Worm (Caenorhabditis elegans): ENCODE measurements around the gene ecps-1.
A peak's percentile ranks its signal among the peaks of the same experiment; 100 is the strongest.
"Not testable (repeated sequence)": the region's sequence is repeated elsewhere in the genome, so short reads cannot be mapped to it uniquely, and the experiment has no call there.

ecps-1 gene

DNA sequence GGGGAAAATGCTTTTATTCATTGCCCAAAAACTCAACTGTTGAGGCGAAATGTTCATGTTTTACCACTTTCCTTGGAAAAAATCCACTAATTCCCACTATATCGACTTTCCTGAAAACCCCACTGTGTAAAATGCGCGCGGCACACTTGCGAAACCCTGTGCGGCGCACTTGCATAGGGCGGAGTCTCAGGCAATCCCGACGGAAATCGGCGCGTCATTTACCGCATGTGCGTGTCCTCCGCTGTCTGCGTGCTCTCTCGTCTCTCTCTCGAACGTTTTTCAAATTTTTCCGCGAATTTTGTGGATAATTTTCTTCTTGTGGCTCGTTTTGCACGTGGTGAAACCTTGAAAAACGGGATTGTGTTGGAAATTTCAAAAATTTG lies 804 bp upstream of the ecps-1 start, which contains the start of gene atx-2:
atx-2 (plus strand) TSS at position 226 of the 383 bp plus-strand sequence.
- peak; percentile 96 for TF ChIP-seq B0310.2 (tag; optimal IDR thresholded peaks at IDR 0.05)
- peak; percentile 95 for TF ChIP-seq tra-4 (tag; optimal IDR thresholded peaks at IDR 0.05)
- peak; percentile 88 for TF ChIP-seq hmbx-1 (tag; optimal IDR thresholded peaks at IDR 0.05)
- peak; percentile 92 for TF ChIP-seq hnd-1 (tag; optimal IDR thresholded peaks at IDR 0.05)
- TF ChIP-seq tbx-37 (GFP tag; conservative IDR thresholded peaks at IDR 0.05): peak; percentile 98
- peak; percentile 97 for TF ChIP-seq ceh-36 (tag; optimal IDR thresholded peaks at IDR 0.05)
- no peak for TF ChIP-seq ama-1 (optimal IDR thresholded peaks at IDR 0.05)
- peak; percentile 98 for TF ChIP-seq pes-1 (GFP tag; IDR thresholded peaks at IDR 0.05)
- peak; percentile 99 for TF ChIP-seq hmg-4 (GFP tag; optimal IDR thresholded peaks at IDR 0.05)
- TF ChIP-seq tbx-11 (GFP tag; IDR thresholded peaks at IDR 0.05): peak; percentile 97
- TF ChIP-seq ceh-13 (GFP tag; optimal IDR thresholded peaks at IDR 0.05): peak; percentile 97
- peak; percentile 99 for TF ChIP-seq sea-1 (GFP tag; conservative IDR thresholded peaks at IDR 0.05)
- peak; percentile 95 for TF ChIP-seq aly-1 (tag; optimal IDR thresholded peaks at IDR 0.05)
- peak; percentile 95 for TF ChIP-seq scrt-1 (GFP tag; IDR thresholded peaks at IDR 0.05)
- TF ChIP-seq F13C5.2 (tag; optimal IDR thresholded peaks at IDR 0.05): peak; percentile 99
- peak; percentile 91 for TF ChIP-seq ets-7 (tag; optimal IDR thresholded peaks at IDR 0.05)
- peak; percentile 95 for TF ChIP-seq flt-1 (GFP tag; IDR thresholded peaks at IDR 0.05)

DNA sequence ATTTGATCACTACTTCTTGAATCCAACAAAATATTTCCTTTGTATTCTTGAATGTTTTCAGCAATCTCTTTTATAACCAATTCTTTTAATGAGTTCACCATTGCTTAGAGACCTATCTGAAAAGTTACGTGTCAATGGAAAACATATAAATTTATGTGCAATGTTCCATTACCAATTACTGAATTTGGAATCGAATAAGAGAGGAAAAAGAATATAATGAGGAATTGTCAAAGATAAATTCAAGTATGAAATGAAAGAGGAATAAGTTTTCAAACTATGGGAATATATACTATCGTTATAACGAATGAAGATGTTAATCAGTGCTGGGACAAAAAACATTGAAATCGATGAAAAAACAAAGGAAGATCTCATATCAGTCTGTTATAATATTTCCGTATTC lies 9.3 kb downstream of the ecps-1 start, which contains the start of gene H04D03.4:
H04D03.4 (minus strand) TSS at position 101 of the 400 bp plus-strand sequence.
- TF ChIP-seq sea-1 (GFP tag; conservative IDR thresholded peaks at IDR 0.05) (no peak), hmbx-1 (tag; optimal IDR thresholded peaks at IDR 0.05) (no peak), pes-1 (GFP tag; IDR thresholded peaks at IDR 0.05) (no peak), flt-1 (GFP tag; IDR thresholded peaks at IDR 0.05) (no peak), scrt-1 (GFP tag; IDR thresholded peaks at IDR 0.05) (no peak), ceh-13 (GFP tag; optimal IDR thresholded peaks at IDR 0.05) (no peak)

DNA sequence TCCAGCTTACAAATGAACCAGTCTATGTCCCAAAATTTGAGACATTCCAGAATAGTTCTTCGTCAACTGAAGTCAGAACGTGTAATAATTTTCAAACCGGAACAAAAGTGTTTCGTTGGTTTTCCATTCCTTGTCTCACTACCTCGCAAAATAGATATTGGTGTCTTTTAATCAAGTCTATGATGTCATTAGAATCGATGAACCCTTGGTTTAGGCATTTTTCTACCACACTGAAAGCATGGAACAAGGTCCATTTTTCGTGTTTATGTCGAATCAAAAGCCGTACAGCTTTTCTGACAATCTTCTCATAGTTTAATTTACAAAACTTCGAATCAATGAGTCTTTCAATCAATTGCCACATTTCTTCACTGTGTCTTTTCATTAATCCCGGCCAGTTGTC lies 13.6 kb downstream of the ecps-1 start, which contains the start of gene H04D03.7:
H04D03.7 (minus strand) TSS at position 101 of the 400 bp plus-strand sequence.
- no peak for TF ChIP-seq ama-1 (optimal IDR thresholded peaks at IDR 0.05)
- no peak for TF ChIP-seq flt-1 (GFP tag; IDR thresholded peaks at IDR 0.05)
- no peak for TF ChIP-seq pes-1 (GFP tag; IDR thresholded peaks at IDR 0.05)
- TF ChIP-seq scrt-1 (GFP tag; IDR thresholded peaks at IDR 0.05): no peak
- TF ChIP-seq sea-1 (GFP tag; conservative IDR thresholded peaks at IDR 0.05): no peak
- TF ChIP-seq tra-4 (tag; optimal IDR thresholded peaks at IDR 0.05): no peak

DNA sequence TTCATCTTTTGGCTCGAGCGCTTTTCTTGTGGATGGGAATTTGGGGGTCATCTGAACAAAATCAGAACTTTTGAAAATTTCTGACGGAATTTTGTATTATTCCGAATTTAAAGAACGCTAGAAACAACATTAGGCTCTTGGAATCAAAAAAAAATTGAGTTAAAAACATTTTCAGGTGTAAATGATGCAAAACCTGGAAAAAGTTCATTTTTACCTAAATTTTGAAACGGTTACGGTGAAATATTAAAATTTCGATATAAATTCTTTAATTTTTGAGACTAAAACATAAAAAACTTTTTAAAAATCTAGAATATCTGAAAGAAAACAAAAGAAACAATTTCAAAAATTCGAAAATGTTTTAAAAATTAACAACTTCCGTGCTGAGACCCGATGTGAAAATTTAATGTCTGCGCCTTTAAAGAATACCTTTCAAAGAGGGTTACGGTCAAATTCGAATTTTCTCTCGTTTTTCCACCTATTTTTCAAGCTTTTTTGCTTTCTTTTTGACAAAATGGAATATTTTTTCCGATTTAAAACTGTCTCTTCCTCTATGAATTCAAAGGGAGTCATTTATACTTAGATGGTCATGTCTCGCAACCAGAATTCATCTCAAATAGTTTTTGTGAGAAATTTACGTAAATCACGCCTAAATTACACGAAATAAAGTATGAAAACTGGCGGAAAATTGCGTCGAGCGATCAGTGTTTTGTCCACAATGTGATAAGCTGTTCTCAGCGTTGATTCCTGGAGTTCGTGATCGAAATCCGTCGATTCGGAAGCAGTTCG lies 17.8 kb downstream of the ecps-1 start, which contains the start of the genes H04D03.2 and ecps-2:
H04D03.2 (minus strand) TSS at position 51 of the 786 bp plus-strand sequence.
ecps-2 (plus strand) TSS at position 736 of the 786 bp plus-strand sequence.
- no peak for TF ChIP-seq B0310.2 (tag; optimal IDR thresholded peaks at IDR 0.05)
- no peak for TF ChIP-seq ama-1 (optimal IDR thresholded peaks at IDR 0.05)

DNA sequence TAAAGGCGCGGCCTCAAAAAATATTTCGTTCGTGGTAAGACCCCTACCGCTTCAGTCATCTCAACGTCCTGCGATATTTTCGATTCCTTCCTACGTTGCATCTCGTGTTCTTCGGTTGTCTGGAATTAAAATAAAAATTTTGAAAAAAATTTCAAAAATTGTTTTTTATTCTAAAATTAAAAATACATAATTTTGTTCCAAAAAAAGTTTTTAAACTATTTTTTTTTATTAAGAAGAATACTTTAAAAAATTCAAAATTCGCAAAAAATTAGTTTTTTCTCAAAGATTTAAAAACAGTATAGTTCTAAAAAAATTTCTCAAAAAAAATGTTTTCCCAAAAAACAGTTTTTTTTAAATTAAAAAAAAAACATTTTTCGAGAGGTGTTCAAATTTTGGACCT lies 21.6 kb downstream of the ecps-1 start, which contains the start of gene H04D03.6:
H04D03.6 (minus strand) TSS at position 101 of the 400 bp plus-strand sequence.
- not testable (repeated sequence) for TF ChIP-seq ama-1 (optimal IDR thresholded peaks at IDR 0.05); tra-4 (tag; optimal IDR thresholded peaks at IDR 0.05); tbx-37 (GFP tag; conservative IDR thresholded peaks at IDR 0.05)

DNA sequence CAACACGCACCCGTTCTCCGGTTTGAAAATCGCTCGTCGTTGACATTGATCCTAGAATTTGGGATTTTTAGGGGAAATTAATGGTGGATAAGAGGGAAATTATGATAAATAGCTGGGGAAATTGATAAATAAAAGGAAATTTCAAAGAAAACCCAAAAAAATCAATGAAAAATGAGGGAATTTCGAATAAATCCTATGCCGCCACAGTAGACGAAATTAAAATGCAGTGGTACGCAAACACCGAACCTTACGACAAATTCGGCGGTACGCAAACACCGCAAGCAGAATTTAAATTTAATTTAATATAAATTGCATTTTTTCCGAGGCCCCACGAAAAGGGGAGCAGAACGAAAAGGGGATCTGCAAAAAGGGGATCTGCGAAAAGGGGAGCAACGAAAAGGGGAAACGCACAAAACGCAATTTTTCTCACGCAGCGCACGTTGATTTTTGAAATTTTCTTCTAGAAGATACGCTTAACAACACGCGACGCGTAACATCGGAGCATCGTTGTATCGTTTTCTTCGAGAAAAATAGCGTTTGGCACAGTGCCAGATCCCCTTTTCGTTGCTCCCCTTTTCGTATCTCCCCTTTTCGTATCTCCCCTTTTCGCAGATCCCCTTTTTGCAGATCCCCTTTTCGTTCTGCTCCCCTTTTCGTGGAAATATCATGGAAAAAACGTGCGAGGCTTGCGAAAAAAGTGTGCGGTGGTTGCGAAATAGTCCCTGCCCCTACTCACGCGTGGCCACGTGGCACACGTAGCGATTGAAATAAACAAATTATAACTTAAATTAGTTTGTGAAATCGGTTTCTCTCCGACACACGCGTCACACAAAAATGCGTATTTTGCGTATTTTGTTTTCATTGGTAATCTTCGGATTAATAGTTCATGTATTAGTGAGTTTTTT lies 24.2 kb downstream of the ecps-1 start, which contains the start of the genes smrd-1 and enu-3.1:
smrd-1 (minus strand) TSS at position 51 of the 905 bp plus-strand sequence.
enu-3.1 (plus strand) TSS at position 339 of the 905 bp plus-strand sequence.
- TF ChIP-seq tbx-37 (GFP tag; conservative IDR thresholded peaks at IDR 0.05) (peak; percentile 59; the same call in 1 of the 2 replicates), scrt-1 (GFP tag; IDR thresholded peaks at IDR 0.05) (peak; percentile 37; the same call in 1 of the 2 replicates), pes-1 (GFP tag; IDR thresholded peaks at IDR 0.05) (peak; percentile 57; the same call in 1 of the 2 replicates)

DNA sequence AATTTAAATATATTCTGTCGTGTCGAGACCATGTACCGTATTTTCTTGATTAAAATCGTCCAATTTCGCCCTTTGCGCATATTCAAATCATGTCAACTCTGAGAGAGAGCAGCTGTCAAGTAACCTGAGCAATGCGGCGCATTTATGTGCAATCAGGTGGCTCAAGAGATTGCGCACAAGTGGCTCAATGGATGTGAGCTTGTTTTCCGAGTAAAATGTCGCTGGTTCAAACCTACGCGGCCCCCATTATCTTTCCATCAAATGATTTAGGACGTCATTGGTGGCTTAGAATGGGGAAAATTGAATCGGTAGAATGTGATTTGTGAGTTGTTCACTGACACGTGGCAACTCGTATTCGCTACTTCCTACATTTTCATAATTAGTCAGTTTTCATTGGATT lies 28.2 kb downstream of the ecps-1 start:
- TF ChIP-seq scrt-1 (GFP tag; IDR thresholded peaks at IDR 0.05): peak; percentile 66; the same call in 1 of the 2 replicates
- no peak for TF ChIP-seq hmbx-1 (tag; optimal IDR thresholded peaks at IDR 0.05)
- peak; percentile 74 for TF ChIP-seq pes-1 (GFP tag; IDR thresholded peaks at IDR 0.05)
- no peak for TF ChIP-seq B0310.2 (tag; optimal IDR thresholded peaks at IDR 0.05)
- peak; percentile 46 for TF ChIP-seq hnd-1 (tag; optimal IDR thresholded peaks at IDR 0.05)
- TF ChIP-seq tbx-37 (GFP tag; conservative IDR thresholded peaks at IDR 0.05): peak; percentile 61; the same call in 1 of the 2 replicates
- peak; percentile 81 for TF ChIP-seq F13C5.2 (tag; optimal IDR thresholded peaks at IDR 0.05)
- no peak for TF ChIP-seq ama-1 (optimal IDR thresholded peaks at IDR 0.05)
- peak; percentile 71 for TF ChIP-seq hmg-4 (GFP tag; optimal IDR thresholded peaks at IDR 0.05)
- no peak for TF ChIP-seq tra-4 (tag; optimal IDR thresholded peaks at IDR 0.05)
- peak; percentile 76 for TF ChIP-seq ceh-36 (tag; optimal IDR thresholded peaks at IDR 0.05)
- TF ChIP-seq ets-7 (tag; optimal IDR thresholded peaks at IDR 0.05): no peak
- peak; percentile 57 for TF ChIP-seq ceh-13 (GFP tag; optimal IDR thresholded peaks at IDR 0.05)
- 0 out of 2 replicates have a peak, but pooled peaks have one; percentile 49 for TF ChIP-seq tbx-11 (GFP tag; IDR thresholded peaks at IDR 0.05)
- peak; percentile 84 for TF ChIP-seq sea-1 (GFP tag; conservative IDR thresholded peaks at IDR 0.05)
- TF ChIP-seq aly-1 (tag; optimal IDR thresholded peaks at IDR 0.05): peak; percentile 45
- peak; percentile 61; the same call in 1 of the 2 replicates for TF ChIP-seq flt-1 (GFP tag; IDR thresholded peaks at IDR 0.05)

All from whole organism, early embryonic.